Fruit fly (Drosophila melanogaster) whole organism, embryonic: Measurements from ENCODE around the gene Lrpprc2.

Source experiments
- Adf1 ChIP-seq: fragments of 200-800 bp; sonication (Bioruptor generic); IDR thresholded peaks from 2 replicates; pipeline ENCODE4 v1.3.6; 2022; ENCODE audit warnings: missing biosample characterization, missing genetic modification characterization
- CG10209 ChIP-seq: fragments of 200-800 bp; sonication (Bioruptor generic); optimal IDR thresholded peaks from 3 replicates; lab custom pipeline; 2017; ENCODE audit warnings: missing biosample characterization, mild to moderate bottlenecking, missing genetic modification characterization, missing genetic modification reagents
- CG11504 ChIP-seq: fragments of 200-800 bp; sonication (Bioruptor generic); optimal IDR thresholded peaks from 3 replicates; lab custom pipeline; 2019; ENCODE audit warnings: missing biosample characterization, mild to moderate bottlenecking, missing genetic modification characterization, moderate library complexity
- CG11695 ChIP-seq: fragments of 200-800 bp; sonication (Bioruptor generic); IDR thresholded peaks from 3 replicates; pipeline ENCODE4 v1.3.6; 2022; ENCODE audit warnings: missing biosample characterization, missing genetic modification characterization
- CG11696 ChIP-seq: fragments of 200-800 bp; sonication (Bioruptor generic); IDR thresholded peaks from 2 replicates; pipeline ENCODE4 v1.3.6; 2022; ENCODE audit warnings: missing biosample characterization, missing genetic modification characterization
- CG12744 ChIP-seq: fragments of 200-800 bp; sonication (Bioruptor generic); optimal IDR thresholded peaks from 2 replicates; lab custom pipeline; 2016; ENCODE audit warnings: missing biosample characterization, missing genetic modification characterization
- CG1529 ChIP-seq: fragments of 200-800 bp; sonication (Bioruptor generic); optimal IDR thresholded peaks from 3 replicates; lab custom pipeline; 2018; ENCODE audit warnings: missing biosample characterization, missing genetic modification characterization
- CG16779 ChIP-seq: fragments of 200-800 bp; sonication (Bioruptor generic); IDR thresholded peaks from 2 replicates; pipeline ENCODE4 v1.3.6; 2022; ENCODE audit warnings: missing biosample characterization, missing genetic modification characterization
- CG16815 ChIP-seq: fragments of 200-800 bp; sonication (Bioruptor generic); optimal IDR thresholded peaks from 3 replicates; lab custom pipeline; 2017; ENCODE audit warnings: missing biosample characterization, mild to moderate bottlenecking, missing genetic modification characterization
- CG16863 ChIP-seq: fragments of 200-800 bp; sonication (Bioruptor generic); optimal IDR thresholded peaks from 3 replicates; lab custom pipeline; 2016; ENCODE audit warnings: missing biosample characterization, missing genetic modification characterization
- CG17802 ChIP-seq: fragments of 200-800 bp; sonication (Bioruptor generic); optimal IDR thresholded peaks from 2 replicates; lab custom pipeline; 2018; ENCODE audit warnings: missing biosample characterization, mild to moderate bottlenecking, missing genetic modification characterization, moderate library complexity
- CG2712 ChIP-seq: fragments of 200-800 bp; optimal IDR thresholded peaks from 3 replicates; lab custom pipeline; 2019; ENCODE audit warnings: missing biosample characterization, mild to moderate bottlenecking, missing genetic modification characterization, moderate library complexity
- CG2875 ChIP-seq: fragments of 200-800 bp; sonication (Bioruptor generic); optimal IDR thresholded peaks from 2 replicates; lab custom pipeline; 2017; ENCODE audit warnings: missing biosample characterization, mild to moderate bottlenecking, missing genetic modification characterization, missing genetic modification reagents
- CG3726 ChIP-seq: fragments of 200-800 bp; sonication (Bioruptor generic); IDR thresholded peaks from 3 replicates; pipeline ENCODE4, ENCODE4 v1.3.6; 2022; ENCODE audit warnings: missing biosample characterization, missing genetic modification characterization
- CG4328 ChIP-seq: fragments of 200-800 bp; sonication (Bioruptor generic); optimal IDR thresholded peaks from 3 replicates; lab custom pipeline; 2017; ENCODE audit warnings: missing biosample characterization, missing genetic modification reagents, missing genetic modification characterization
- CG4424 ChIP-seq: fragments of 200-800 bp; sonication (Bioruptor generic); optimal IDR thresholded peaks from 3 replicates; lab custom pipeline; 2016; ENCODE audit warnings: missing biosample characterization, missing genetic modification characterization
- CG6689 ChIP-seq: fragments of 200-800 bp; sonication (Bioruptor generic); IDR thresholded peaks from 2 replicates; pipeline ENCODE4 v1.3.6; 2022; ENCODE audit warnings: missing biosample characterization, missing genetic modification characterization
- CG7357 ChIP-seq: fragments of 200-800 bp; sonication (Bioruptor generic); IDR thresholded peaks from 3 replicates; pipeline ENCODE4 v1.3.6; 2022; ENCODE audit warnings: missing biosample characterization, missing genetic modification characterization
- CG7839 ChIP-seq: fragments of 200-800 bp; sonication (Bioruptor generic); optimal IDR thresholded peaks from 3 replicates; lab custom pipeline; 2018; ENCODE audit warnings: missing biosample characterization, mild to moderate bottlenecking, missing genetic modification characterization, moderate library complexity
- CG9876 ChIP-seq: fragments of 200-800 bp; sonication (Bioruptor generic); optimal IDR thresholded peaks from 2 replicates; lab custom pipeline; 2016; ENCODE audit warnings: missing biosample characterization, missing genetic modification characterization
- Chrac-16 ChIP-seq: fragments of 200-800 bp; sonication (Bioruptor generic); optimal IDR thresholded peaks from 3 replicates; lab custom pipeline; 2016; ENCODE audit warnings: missing biosample characterization, missing genetic modification characterization
- Dll ChIP-seq: fragments of 200-800 bp; sonication (Bioruptor generic); IDR thresholded peaks from 4 replicates; pipeline ENCODE4 v1.3.6; 2022; ENCODE audit warnings: missing biosample characterization, missing genetic modification characterization; ENCODE audit not compliant: partially characterized antibody
- E2f1 ChIP-seq: fragments of 200-800 bp; sonication (Bioruptor generic); IDR thresholded peaks from 2 replicates; pipeline ENCODE4 v1.3.6; 2022; ENCODE audit warnings: missing biosample characterization, missing genetic modification characterization
- Eip74EF ChIP-seq, 2 experiments: fragments of 200-800 bp in 1 of 2; fragments of >200 bp in 1 of 2; sonication (Bioruptor generic) in 1 of 2; optimal IDR thresholded peaks; 2 replicates each; lab custom pipeline; 2017 to 2019; ENCODE audit warnings: missing biosample characterization in 2 of 2, missing genetic modification characterization in 2 of 2, mild to moderate bottlenecking in 1 of 2, moderate library complexity in 1 of 2
- Hand ChIP-seq: fragments of 200-800 bp; sonication (Bioruptor generic); optimal IDR thresholded peaks from 2 replicates; lab custom pipeline; 2017; ENCODE audit warnings: mild to moderate bottlenecking, missing biosample characterization, missing genetic modification reagents, missing genetic modification characterization
- Lpt ChIP-seq: fragments of >200 bp; optimal IDR thresholded peaks from 2 replicates; lab custom pipeline; 2018; ENCODE audit warnings: missing biosample characterization, missing genetic modification characterization
- Mes4 ChIP-seq: fragments of 200-800 bp; sonication (Bioruptor generic); optimal IDR thresholded peaks from 2 replicates; lab custom pipeline; 2016; ENCODE audit warnings: missing biosample characterization, missing genetic modification characterization
- Myb ChIP-seq: fragments of 200-800 bp; sonication (Bioruptor generic); optimal IDR thresholded peaks from 2 replicates; lab custom pipeline; 2016; ENCODE audit warnings: missing biosample characterization, missing genetic modification characterization
- Neu2 ChIP-seq: fragments of 200-800 bp; sonication (Bioruptor generic); optimal IDR thresholded peaks from 3 replicates; lab custom pipeline; 2016; ENCODE audit warnings: missing biosample characterization, missing genetic modification characterization, borderline replicate concordance
- Rfx ChIP-seq: fragments of 200-800 bp; sonication (Bioruptor generic); IDR thresholded peaks from 2 replicates; pipeline ENCODE4 v1.3.6; 2022; ENCODE audit warnings: missing biosample characterization, missing genetic modification characterization
- Xbp1 ChIP-seq: fragments of 200-800 bp; sonication (Bioruptor generic); optimal IDR thresholded peaks from 3 replicates; lab custom pipeline; 2016; ENCODE audit warnings: missing biosample characterization, mild to moderate bottlenecking, missing genetic modification characterization
- abd-A ChIP-seq: fragments of 200-800 bp; sonication (Bioruptor generic); optimal IDR thresholded peaks from 3 replicates; lab custom pipeline; 2019; ENCODE audit warnings: missing biosample characterization, mild to moderate bottlenecking, missing genetic modification characterization, moderate library complexity
- ara ChIP-seq: fragments of 200-800 bp; sonication (Bioruptor generic); IDR thresholded peaks from 2 replicates; pipeline ENCODE4 v1.3.6; 2022; ENCODE audit warnings: missing biosample characterization, missing genetic modification characterization
- az2 ChIP-seq: fragments of 200-800 bp; sonication (Bioruptor generic); optimal IDR thresholded peaks from 3 replicates; lab custom pipeline; 2016; ENCODE audit warnings: missing biosample characterization, missing genetic modification characterization
- br ChIP-seq: fragments of >200 bp; optimal IDR thresholded peaks from 2 replicates; lab custom pipeline; 2017
- cad ChIP-seq: fragments of >200 bp; optimal IDR thresholded peaks from 2 replicates; lab custom pipeline; 2017; ENCODE audit warnings: missing biosample characterization, missing genetic modification characterization
- chn ChIP-seq: fragments of 200-800 bp; sonication (Bioruptor generic); optimal IDR thresholded peaks from 2 replicates; lab custom pipeline; 2016; ENCODE audit warnings: missing biosample characterization, missing genetic modification characterization
- croc ChIP-seq: fragments of 200-800 bp; sonication (Bioruptor generic); conservative IDR thresholded peaks from 3 replicates; pipeline ENCODE4 v1.3.6; 2022; ENCODE audit warnings: missing biosample characterization, missing genetic modification characterization
- crol ChIP-seq: fragments of 200-800 bp; sonication (Bioruptor generic); IDR thresholded peaks from 2 replicates; pipeline ENCODE4 v1.3.6; 2022; ENCODE audit warnings: missing biosample characterization, missing genetic modification characterization
- dmrt11E ChIP-seq: fragments of 200-800 bp; sonication (Bioruptor generic); optimal IDR thresholded peaks from 3 replicates; lab custom pipeline; 2018; ENCODE audit warnings: missing biosample characterization, mild to moderate bottlenecking, missing genetic modification characterization, moderate library complexity
- gce ChIP-seq: fragments of 200-800 bp; sonication (Bioruptor generic); IDR thresholded peaks from 3 replicates; pipeline ENCODE4 v1.3.6; 2022; ENCODE audit warnings: missing biosample characterization, missing genetic modification characterization
- gsb-n ChIP-seq: fragments of 200-800 bp; sonication (Bioruptor generic); optimal IDR thresholded peaks from 3 replicates; lab custom pipeline; 2018; ENCODE audit warnings: missing biosample characterization, mild to moderate bottlenecking, missing genetic modification characterization
- lola ChIP-seq, 3 experiments: fragments of >200 bp in 2 of 3; fragments of 200-800 bp in 1 of 3; sonication (Bioruptor generic) in 1 of 3; optimal IDR thresholded peaks; 2 replicates each; lab custom pipeline; 2017 to 2019; ENCODE audit warnings: missing biosample characterization in 3 of 3, missing genetic modification characterization in 3 of 3, mild to moderate bottlenecking in 1 of 3, moderate library complexity in 1 of 3
- lov ChIP-seq, 2 experiments: fragments of 200-800 bp in 1 of 2; fragments of >200 bp in 1 of 2; sonication (Bioruptor generic) in 1 of 2; IDR thresholded peaks in 1 of 2; optimal IDR thresholded peaks in 1 of 2; 2 replicates in 1 of 2; 3 replicates in 1 of 2; pipeline versions ENCODE4 v1.3.6 to Lab custom; 2017 to 2022; ENCODE audit warnings: missing biosample characterization in 1 of 2, missing genetic modification characterization in 1 of 2
- otp ChIP-seq: fragments of 200-800 bp; sonication (Bioruptor generic); IDR thresholded peaks from 3 replicates; pipeline ENCODE4, ENCODE4 v1.3.6; 2022; ENCODE audit warnings: missing biosample characterization, missing genetic modification characterization
- repo ChIP-seq: fragments of 200-800 bp; sonication (Bioruptor generic); optimal IDR thresholded peaks from 2 replicates; lab custom pipeline; 2016; ENCODE audit warnings: missing biosample characterization, missing genetic modification characterization
- scrt ChIP-seq: fragments of 200-800 bp; sonication (Bioruptor generic); optimal IDR thresholded peaks from 2 replicates; lab custom pipeline; 2018; ENCODE audit warnings: missing biosample characterization, mild to moderate bottlenecking, missing genetic modification characterization, moderate library complexity
- slbo ChIP-seq: fragments of 200-800 bp; sonication (Bioruptor generic); IDR thresholded peaks from 2 replicates; pipeline ENCODE4 v1.3.6; 2022; ENCODE audit warnings: missing biosample characterization, missing genetic modification characterization
- trem ChIP-seq: fragments of 200-800 bp; optimal IDR thresholded peaks from 3 replicates; lab custom pipeline; 2019; ENCODE audit warnings: missing biosample characterization, mild to moderate bottlenecking, missing genetic modification characterization, moderate library complexity

Lrpprc2 gene

dm6 chrX:1482840-1483518 is 22.6 kb upstream of the Lrpprc2 start, which contains the start of the genes sta and inc (continued):
- peak; percentile 69 for TF ChIP-seq CG4328
- peak; percentile 47; the same call in 1 of the 2 replicates for TF ChIP-seq slbo
- TF ChIP-seq chn (GFP tag; lab: Kevin White, UChicago): peak; percentile 59
- peak; percentile 69 for TF ChIP-seq gsb-n
- peak; percentile 73 for TF ChIP-seq scrt (GFP tag; lab: Kevin White, UChicago)
- no peak for TF ChIP-seq Lpt (GFP tag; lab: Kevin White, UChicago)
- no peak for TF ChIP-seq crol (GFP tag; lab: Robert Waterston, UW)
- TF ChIP-seq cad (GFP tag; lab: Kevin White, UChicago): no peak
- TF ChIP-seq CG2712: peak; percentile 69
- TF ChIP-seq trem (tag; lab: Kevin White, UChicago): peak; percentile 81
- peak; percentile 80 for TF ChIP-seq Rfx (GFP tag; lab: Robert Waterston, UW)
- TF ChIP-seq CG2875 (GFP tag; lab: Kevin White, UChicago): peak; percentile 66
- TF ChIP-seq lov (optimal IDR thresholded peaks at IDR 0.05; lab: Kevin White, UChicago): no peak
- TF ChIP-seq lov (GFP tag; IDR thresholded peaks at IDR 0.05; lab: Robert Waterston, UW): peak; percentile 71; the same call in 1 of the 3 replicates
- TF ChIP-seq Neu2 (GFP tag; lab: Kevin White, UChicago): no peak
- TF ChIP-seq CG17802: peak; percentile 20
- TF ChIP-seq CG16815 (GFP tag; lab: Kevin White, UChicago): no peak
- peak; percentile 55 for TF ChIP-seq abd-A (tag; lab: Kevin White, UChicago)
- TF ChIP-seq CG12744: no peak
- no peak; the same call in 2 of the 3 replicates for TF ChIP-seq CG11695 (GFP tag; lab: Robert Waterston, UW)
- TF ChIP-seq Mes4: peak; percentile 81
- TF ChIP-seq CG6689 (GFP tag; lab: Robert Waterston, UW): no peak
- peak; percentile 46 for TF ChIP-seq CG9876 (GFP tag; lab: Kevin White, UChicago)
- TF ChIP-seq Chrac-16 (GFP tag; lab: Kevin White, UChicago): peak; percentile 15
- TF ChIP-seq CG11696 (GFP tag; lab: Robert Waterston, UW): no peak
- peak; percentile 32; the same call in 1 of the 2 replicates for TF ChIP-seq CG16779 (GFP tag; lab: Robert Waterston, UW)
- peak; percentile 78 for TF ChIP-seq Myb (GFP tag; lab: Kevin White, UChicago)
- TF ChIP-seq Hand: peak; percentile 80
- peak; percentile 54 for TF ChIP-seq repo (GFP tag; lab: Kevin White, UChicago)
- TF ChIP-seq CG10209 (GFP tag; lab: Kevin White, UChicago): peak; percentile 69
- TF ChIP-seq CG7357 (GFP tag; lab: Robert Waterston, UW): no peak
- no peak for TF ChIP-seq CG3726 (GFP tag; lab: Robert Waterston, UW)
- no peak for TF ChIP-seq lola (GFP tag; optimal IDR thresholded peaks at IDR 0.05; lab: Kevin White, UChicago)
- peak; percentile 64; the same call in 2 of the 4 replicates for TF ChIP-seq Dll (GFP tag; lab: Robert Waterston, UW)
- peak; percentile 38 for TF ChIP-seq Xbp1 (GFP tag; lab: Kevin White, UChicago)
- TF ChIP-seq CG11504 (tag; lab: Kevin White, UChicago): peak; percentile 57
- peak; percentile 53 for TF ChIP-seq Adf1 (GFP tag; lab: Robert Waterston, UW)
- peak in 1 of 2 experiments; percentile 90 for TF ChIP-seq Eip74EF (GFP tag; optimal IDR thresholded peaks at IDR 0.05; lab: Kevin White, UChicago)
- peak; percentile 31 for TF ChIP-seq CG1529
- no peak for TF ChIP-seq az2 (GFP tag; lab: Kevin White, UChicago)
- peak; percentile 37 for TF ChIP-seq dmrt11E (tag; lab: Kevin White, UChicago)
- TF ChIP-seq otp: peak; percentile 40; the same call in 1 of the 3 replicates
- TF ChIP-seq CG7839 (tag; lab: Kevin White, UChicago): peak; percentile 61
- TF ChIP-seq br (lab: Kevin White, UChicago): no peak
- TF ChIP-seq CG4424 (GFP tag; lab: Kevin White, UChicago): peak; percentile 55
- no peak for TF ChIP-seq CG16863 (GFP tag; lab: Kevin White, UChicago)
- TF ChIP-seq E2f1 (GFP tag; lab: Robert Waterston, UW): peak; percentile 42; the same call in 1 of the 2 replicates
- TF ChIP-seq croc (GFP tag; lab: Robert Waterston, UW): no peak; the same call in 2 of the 3 replicates
- no peak for TF ChIP-seq ara (GFP tag; lab: Robert Waterston, UW)
- TF ChIP-seq gce (GFP tag; lab: Robert Waterston, UW): peak; percentile 58; the same call in 1 of the 3 replicates
